Worm (Caenorhabditis elegans) whole organism, L1 larva: Measurements from ENCODE around the gene aman-1.

ENCODE experiments used
- C04F5.9 ChIP-seq: sonication (generic microtip); optimal IDR thresholded peaks from 2 replicates; lab custom pipeline; 2016; ENCODE audit warnings: missing genetic modification characterization, missing compliant biosample characterization
- C16A3.4 ChIP-seq: fragments of 150-350 bp; optimal IDR thresholded peaks from 2 replicates; lab custom pipeline; 2014; ENCODE audit warnings: missing biosample characterization, missing genetic modification characterization
- aha-1 ChIP-seq: fragments of 150-350 bp; optimal IDR thresholded peaks from 2 replicates; lab custom pipeline; 2014; ENCODE audit warnings: missing biosample characterization, missing genetic modification characterization
- blmp-1 ChIP-seq: fragments of 150-350 bp; optimal IDR thresholded peaks from 2 replicates; lab custom pipeline; 2014; ENCODE audit warnings: missing biosample characterization, missing genetic modification characterization
- ceh-90 ChIP-seq: sonication (generic microtip); optimal IDR thresholded peaks from 2 replicates; lab custom pipeline; 2016; ENCODE audit warnings: missing genetic modification characterization, missing compliant biosample characterization
- efl-1 ChIP-seq, 4 experiments: fragments of 150-350 bp; optimal IDR thresholded peaks in 3 of 4; peaks in 1 of 4; 1 replicate in 1 of 4; 2 replicates in 3 of 4; lab custom pipeline; 2014; ENCODE audit warnings: missing biosample characterization in 2 of 4, missing genetic modification characterization in 2 of 4, missing genetic modification reagents in 2 of 4
- egl-27 ChIP-seq, 2 experiments: fragments of 150-350 bp in 1 of 2; sonication (generic microtip); optimal IDR thresholded peaks; 3 replicates each; lab custom pipeline; 2017 to 2018; ENCODE audit warnings: missing biosample characterization in 2 of 2, missing genetic modification characterization in 2 of 2, missing genetic modification reagents in 2 of 2
- fkh-10 ChIP-seq: sonication (generic microtip); optimal IDR thresholded peaks from 2 replicates; lab custom pipeline; 2017; ENCODE audit warnings: missing biosample characterization, missing genetic modification reagents, missing genetic modification characterization
- fkh-4 ChIP-seq: sonication (generic microtip); optimal IDR thresholded peaks from 2 replicates; lab custom pipeline; 2016; ENCODE audit warnings: missing compliant biosample characterization, missing genetic modification characterization, borderline replicate concordance
- hlh-17 ChIP-seq: fragments of 200-800 bp; sonication (Bioruptor generic); optimal IDR thresholded peaks from 2 replicates; lab custom pipeline; 2018; ENCODE audit warnings: missing genetic modification characterization, mild to moderate bottlenecking, missing compliant biosample characterization, moderate library complexity, borderline replicate concordance
- hpl-2 ChIP-seq: fragments of 150-350 bp; optimal IDR thresholded peaks from 2 replicates; lab custom pipeline; 2014; ENCODE audit warnings: missing biosample characterization, missing genetic modification reagents, missing genetic modification characterization
- irx-1 ChIP-seq: sonication (generic microtip); optimal IDR thresholded peaks from 2 replicates; lab custom pipeline; 2016; ENCODE audit warnings: missing genetic modification characterization, missing compliant biosample characterization
- isw-1 ChIP-seq: fragments of 200-800 bp; sonication (Bioruptor generic); IDR thresholded peaks from 2 replicates; pipeline ENCODE4 v1.3.6; 2022; ENCODE audit warnings: missing genetic modification characterization, missing compliant biosample characterization
- jun-1 ChIP-seq: fragments of 150-350 bp; optimal IDR thresholded peaks from 2 replicates; lab custom pipeline; 2014; ENCODE audit warnings: missing biosample characterization, missing genetic modification reagents, missing genetic modification characterization
- lin-14 ChIP-seq: fragments of 200-800 bp; sonication (Bioruptor generic); optimal IDR thresholded peaks from 2 replicates; lab custom pipeline; 2018; ENCODE audit warnings: mild to moderate bottlenecking, missing genetic modification characterization, moderate library complexity, missing compliant biosample characterization
- lsy-2 ChIP-seq, 2 experiments: fragments of 150-350 bp; optimal IDR thresholded peaks; 2 replicates each; lab custom pipeline; 2014; ENCODE audit warnings: missing biosample characterization in 2 of 2, missing genetic modification characterization in 2 of 2
- mdl-1 ChIP-seq, 2 experiments: fragments of 150-350 bp; optimal IDR thresholded peaks; 2 replicates each; lab custom pipeline; 2014 to 2017; ENCODE audit warnings: missing biosample characterization in 2 of 2, missing genetic modification characterization in 2 of 2, inconsistent platforms in 1 of 2
- mef-2 ChIP-seq: fragments of 150-350 bp; optimal IDR thresholded peaks from 2 replicates; lab custom pipeline; 2014; ENCODE audit warnings: missing biosample characterization, missing genetic modification characterization
- nhr-12 ChIP-seq: sonication (generic microtip); optimal IDR thresholded peaks from 2 replicates; lab custom pipeline; 2017; ENCODE audit warnings: missing biosample characterization, missing genetic modification characterization
- nhr-20 ChIP-seq: sonication (generic microtip); optimal IDR thresholded peaks from 2 replicates; lab custom pipeline; 2016; ENCODE audit warnings: mild to moderate bottlenecking, missing genetic modification characterization, missing compliant biosample characterization
- nhr-76 ChIP-seq: sonication (generic microtip); optimal IDR thresholded peaks from 2 replicates; lab custom pipeline; 2017; ENCODE audit warnings: missing biosample characterization, missing genetic modification characterization
- pax-3 ChIP-seq: fragments of 200-800 bp; sonication (Bioruptor generic); optimal IDR thresholded peaks from 2 replicates; lab custom pipeline; 2018; ENCODE audit warnings: mild to moderate bottlenecking, missing genetic modification characterization, moderate library complexity, missing compliant biosample characterization
- skn-1 ChIP-seq: fragments of 150-350 bp; optimal IDR thresholded peaks from 2 replicates; lab custom pipeline; 2014; ENCODE audit warnings: missing biosample characterization, missing genetic modification characterization
- unc-30 ChIP-seq: sonication (generic microtip); optimal IDR thresholded peaks from 2 replicates; lab custom pipeline; 2017; ENCODE audit warnings: missing biosample characterization, missing genetic modification characterization
- unc-86 ChIP-seq: sonication (generic microtip); optimal IDR thresholded peaks from 2 replicates; lab custom pipeline; 2016; ENCODE audit warnings: missing genetic modification characterization, missing compliant biosample characterization
- vab-15 ChIP-seq: sonication (generic microtip); optimal IDR thresholded peaks from 2 replicates; lab custom pipeline; 2017; ENCODE audit warnings: missing genotype, mild to moderate bottlenecking, missing genetic modification characterization, missing compliant biosample characterization
- xbp-1 ChIP-seq: sonication (generic microtip); optimal IDR thresholded peaks from 2 replicates; lab custom pipeline; 2016; ENCODE audit warnings: missing genetic modification characterization, missing compliant biosample characterization
- zag-1 ChIP-seq: fragments of 150-350 bp; optimal IDR thresholded peaks from 2 replicates; lab custom pipeline; 2014; ENCODE audit warnings: missing biosample characterization, missing genetic modification characterization

aman-1 gene

ce11 chrX:4783117-4783775 is 50.4 kb downstream of the aman-1 start, which contains the start of gene F43C9.2 (continued):
- TF ChIP-seq jun-1 (tag; lab: Kevin White, UChicago) (no peak), nhr-20 (tag; lab: Kevin White, UChicago) (peak; percentile 16), blmp-1 (tag; lab: Kevin White, UChicago) (peak; percentile 27), egl-27 (tag; optimal IDR thresholded peaks at IDR 0.05; lab: Kevin White, UChicago) (no peak), nhr-12 (no peak), unc-30 (no peak), zag-1 (tag; lab: Kevin White, UChicago) (no peak), C16A3.4 (tag; lab: Kevin White, UChicago) (no peak), hlh-17 (GFP tag; lab: Kevin White, UChicago) (no peak), aha-1 (no peak), lsy-2 (tag; optimal IDR thresholded peaks at IDR 0.05; lab: Kevin White, UChicago) (no peak), fkh-4 (tag; lab: Kevin White, UChicago) (no peak), unc-86 (no peak), isw-1 (GFP tag; lab: Robert Waterston, UW) (no peak), fkh-10 (GFP tag; lab: Kevin White, UChicago) (no peak), vab-15 (tag; lab: Kevin White, UChicago) (no peak)

- TF ChIP-seq lin-14 (GFP tag; lab: Kevin White, UChicago) (peak; percentile 61), hpl-2 (GFP tag; lab: Kevin White, UChicago) (no peak), mef-2 (no peak), ceh-90 (tag; lab: Kevin White, UChicago) (no peak), irx-1 (tag; lab: Kevin White, UChicago) (no peak), xbp-1 (no peak)
These were observed 51.9 kb downstream of the aman-1 start for ce11 chrX:4784776-4785175.

- TF ChIP-seq nhr-20 (tag; lab: Kevin White, UChicago) = no peak
- TF ChIP-seq skn-1 (tag; lab: Kevin White, UChicago) = no peak
- TF ChIP-seq lin-14 (GFP tag; lab: Kevin White, UChicago) = peak; percentile 48
- TF ChIP-seq nhr-76 (tag; lab: Kevin White, UChicago) = no peak
- TF ChIP-seq lsy-2 (tag; optimal IDR thresholded peaks at IDR 0.05; lab: Kevin White, UChicago) = no peak
- no peak for TF ChIP-seq efl-1 (optimal IDR thresholded peaks at IDR 0.05; lab: Kevin White, UChicago)
- TF ChIP-seq efl-1 (GFP tag; optimal IDR thresholded peaks at IDR 0.05 in 1 of 2; lab: Kevin White, UChicago) = peak in 1 of 2 experiments; percentile 26
- TF ChIP-seq pax-3 (tag; lab: Kevin White, UChicago) = no peak
- TF ChIP-seq C04F5.9 = no peak
- no peak for TF ChIP-seq mdl-1 (tag; optimal IDR thresholded peaks at IDR 0.05; lab: Kevin White, UChicago)
- TF ChIP-seq isw-1 (GFP tag; lab: Robert Waterston, UW) = no peak
These were observed 54.6 kb downstream of the aman-1 start for ce11 chrX:4787525-4787924.
